Fruit fly (Drosophila melanogaster): ENCODE data around the gene CG41562.
"Not testable (repeated sequence)": the region's sequence is repeated elsewhere in the genome, so short reads cannot be mapped to it uniquely, and the experiment has no call there.

Gene CG41562

dm6 chrX:22246300-22246699, 5.1 kb upstream of the CG41562 start, which contains the start of gene CG46522:
Gene CG46522, plus strand, starts transcription at chrX:22246600.
- TF ChIP-seq da (GFP tag; optimal IDR thresholded peaks at IDR 0.05); salm (tag; optimal IDR thresholded peaks at IDR 0.05); CG4730 (GFP tag; IDR thresholded peaks at IDR 0.05): not testable (repeated sequence)

Measured in whole organism, embryonic.